Worm (Caenorhabditis elegans) whole organism, L1 larva: ENCODE results near the gene Y57G11C.46.
A peak's percentile ranks its signal among the peaks of the same experiment; 100 is the strongest.
"Not testable (repeated sequence)": the region's sequence is repeated elsewhere in the genome, so short reads cannot be mapped to it uniquely, and the experiment has no call there.

ENCODE experiments used
- Y116A8C.19 ChIP-seq: sonication (generic microtip); optimal IDR thresholded peaks from 2 replicates; lab custom pipeline; 2016; ENCODE audit warnings: missing compliant biosample characterization, missing genetic modification characterization, borderline replicate concordance
- aha-1 ChIP-seq: fragments of 150-350 bp; optimal IDR thresholded peaks from 2 replicates; lab custom pipeline; 2014; ENCODE audit warnings: missing biosample characterization, missing genetic modification characterization
- aly-2 ChIP-seq: fragments of 150-350 bp; optimal IDR thresholded peaks from 2 replicates; lab custom pipeline; 2014; ENCODE audit warnings: missing biosample characterization, missing genetic modification characterization
- blmp-1 ChIP-seq: fragments of 150-350 bp; optimal IDR thresholded peaks from 2 replicates; lab custom pipeline; 2014; ENCODE audit warnings: missing biosample characterization, missing genetic modification characterization
- ceh-63 ChIP-seq: fragments of 200-800 bp; sonication (Bioruptor generic); optimal IDR thresholded peaks from 2 replicates; lab custom pipeline; 2018; ENCODE audit warnings: mild to moderate bottlenecking, missing genetic modification characterization, missing compliant biosample characterization
- ceh-8 ChIP-seq: fragments of 200-800 bp; sonication (Bioruptor generic); optimal IDR thresholded peaks from 2 replicates; lab custom pipeline; 2018; ENCODE audit warnings: mild to moderate bottlenecking, missing genetic modification characterization, moderate library complexity, missing compliant biosample characterization
- ces-1 ChIP-seq: fragments of 150-350 bp; optimal IDR thresholded peaks from 2 replicates; lab custom pipeline; 2014; ENCODE audit warnings: missing biosample characterization, missing genetic modification reagents, missing genetic modification characterization
- dsc-1 ChIP-seq: sonication (generic microtip); optimal IDR thresholded peaks from 2 replicates; lab custom pipeline; 2016; ENCODE audit warnings: mild to moderate bottlenecking, missing genetic modification characterization, missing compliant biosample characterization
- efl-1 ChIP-seq, 4 experiments: fragments of 150-350 bp; optimal IDR thresholded peaks in 3 of 4; peaks in 1 of 4; 1 replicate in 1 of 4; 2 replicates in 3 of 4; lab custom pipeline; 2014; ENCODE audit warnings: missing biosample characterization in 2 of 4, missing genetic modification characterization in 2 of 4, missing genetic modification reagents in 2 of 4
- efl-3 ChIP-seq: fragments of 200-800 bp; sonication (Bioruptor generic); optimal IDR thresholded peaks from 2 replicates; lab custom pipeline; 2018; ENCODE audit warnings: mild to moderate bottlenecking, missing genetic modification characterization, missing compliant biosample characterization
- egl-13 ChIP-seq: sonication (generic microtip); optimal IDR thresholded peaks from 2 replicates; lab custom pipeline; 2016; ENCODE audit warnings: missing genotype, missing genetic modification reagents, missing genetic modification characterization, missing compliant biosample characterization
- elt-2 ChIP-seq: sonication (generic microtip); optimal IDR thresholded peaks from 2 replicates; lab custom pipeline; 2016; ENCODE audit warnings: missing genetic modification characterization, mild to moderate bottlenecking, inconsistent platforms, missing compliant biosample characterization, missing genetic modification reagents
- fkh-10 ChIP-seq: sonication (generic microtip); optimal IDR thresholded peaks from 2 replicates; lab custom pipeline; 2017; ENCODE audit warnings: missing biosample characterization, missing genetic modification reagents, missing genetic modification characterization
- fkh-4 ChIP-seq: sonication (generic microtip); optimal IDR thresholded peaks from 2 replicates; lab custom pipeline; 2016; ENCODE audit warnings: missing compliant biosample characterization, missing genetic modification characterization, borderline replicate concordance
- fkh-8 ChIP-seq: sonication (generic microtip); optimal IDR thresholded peaks from 2 replicates; lab custom pipeline; 2016; ENCODE audit warnings: mild to moderate bottlenecking, missing genetic modification characterization, missing compliant biosample characterization
- hlh-4 ChIP-seq: sonication (generic microtip); optimal IDR thresholded peaks from 2 replicates; lab custom pipeline; 2016; ENCODE audit warnings: mild to moderate bottlenecking, missing genetic modification characterization, missing compliant biosample characterization
- hpl-2 ChIP-seq: fragments of 150-350 bp; optimal IDR thresholded peaks from 2 replicates; lab custom pipeline; 2014; ENCODE audit warnings: missing biosample characterization, missing genetic modification reagents, missing genetic modification characterization
- irx-1 ChIP-seq: sonication (generic microtip); optimal IDR thresholded peaks from 2 replicates; lab custom pipeline; 2016; ENCODE audit warnings: missing genetic modification characterization, missing compliant biosample characterization
- jun-1 ChIP-seq: fragments of 150-350 bp; optimal IDR thresholded peaks from 2 replicates; lab custom pipeline; 2014; ENCODE audit warnings: missing biosample characterization, missing genetic modification reagents, missing genetic modification characterization
- lin-13 ChIP-seq: fragments of 150-350 bp; optimal IDR thresholded peaks from 2 replicates; lab custom pipeline; 2014; ENCODE audit warnings: missing biosample characterization, missing genetic modification reagents, missing genetic modification characterization
- lin-14 ChIP-seq: fragments of 200-800 bp; sonication (Bioruptor generic); optimal IDR thresholded peaks from 2 replicates; lab custom pipeline; 2018; ENCODE audit warnings: mild to moderate bottlenecking, missing genetic modification characterization, moderate library complexity, missing compliant biosample characterization
- lin-35 ChIP-seq, 2 experiments: fragments of 150-350 bp; optimal IDR thresholded peaks; 2 replicates each; lab custom pipeline; 2014; ENCODE audit warnings: missing biosample characterization in 2 of 2, missing genetic modification characterization in 2 of 2, missing genetic modification reagents in 2 of 2
- lin-39 ChIP-seq: fragments of 150-350 bp; optimal IDR thresholded peaks from 2 replicates; lab custom pipeline; 2014; ENCODE audit warnings: missing biosample characterization, missing genetic modification reagents, missing genetic modification characterization
- lsy-2 ChIP-seq, 2 experiments: fragments of 150-350 bp; optimal IDR thresholded peaks; 2 replicates each; lab custom pipeline; 2014; ENCODE audit warnings: missing biosample characterization in 2 of 2, missing genetic modification characterization in 2 of 2
- mab-9 ChIP-seq: fragments of 200-800 bp; sonication (Bioruptor generic); IDR thresholded peaks from 2 replicates; pipeline ENCODE4 v1.3.6; 2022; ENCODE audit warnings: missing genetic modification reagents, missing genetic modification characterization, missing compliant biosample characterization
- mdl-1 ChIP-seq, 2 experiments: fragments of 150-350 bp; optimal IDR thresholded peaks; 2 replicates each; lab custom pipeline; 2014 to 2017; ENCODE audit warnings: missing biosample characterization in 2 of 2, missing genetic modification characterization in 2 of 2, inconsistent platforms in 1 of 2
- nhr-12 ChIP-seq: sonication (generic microtip); optimal IDR thresholded peaks from 2 replicates; lab custom pipeline; 2017; ENCODE audit warnings: missing biosample characterization, missing genetic modification characterization
- nhr-47 ChIP-seq: sonication (generic microtip); optimal IDR thresholded peaks from 2 replicates; lab custom pipeline; 2016; ENCODE audit warnings: mild to moderate bottlenecking, missing genetic modification characterization, moderate library complexity, missing compliant biosample characterization
- nhr-71 ChIP-seq: sonication (generic microtip); optimal IDR thresholded peaks from 2 replicates; lab custom pipeline; 2016; ENCODE audit warnings: mild to moderate bottlenecking, missing genetic modification characterization, moderate library complexity, missing compliant biosample characterization
- nhr-76 ChIP-seq: sonication (generic microtip); optimal IDR thresholded peaks from 2 replicates; lab custom pipeline; 2017; ENCODE audit warnings: missing biosample characterization, missing genetic modification characterization
- nhr-84 ChIP-seq: sonication (generic microtip); optimal IDR thresholded peaks from 2 replicates; lab custom pipeline; 2017; ENCODE audit warnings: missing biosample characterization, missing genetic modification characterization
- nhr-85 ChIP-seq: sonication (generic microtip); peaks from one replicate; lab custom pipeline; 2016; ENCODE audit warnings: missing genetic modification characterization, inconsistent platforms, missing compliant biosample characterization
- pax-3 ChIP-seq: fragments of 200-800 bp; sonication (Bioruptor generic); optimal IDR thresholded peaks from 2 replicates; lab custom pipeline; 2018; ENCODE audit warnings: mild to moderate bottlenecking, missing genetic modification characterization, moderate library complexity, missing compliant biosample characterization
- pqm-1 ChIP-seq: sonication (generic microtip); optimal IDR thresholded peaks from 3 replicates; lab custom pipeline; 2017; ENCODE audit warnings: missing biosample characterization, missing genetic modification characterization
- skn-1 ChIP-seq: fragments of 150-350 bp; optimal IDR thresholded peaks from 2 replicates; lab custom pipeline; 2014; ENCODE audit warnings: missing biosample characterization, missing genetic modification characterization
- snpc-4 ChIP-seq: fragments of 150-350 bp; optimal IDR thresholded peaks from 2 replicates; lab custom pipeline; 2014; ENCODE audit warnings: missing biosample characterization, missing genetic modification characterization
- snu-23 ChIP-seq: sonication (generic microtip); optimal IDR thresholded peaks from 2 replicates; lab custom pipeline; 2016; ENCODE audit warnings: missing genetic modification characterization, missing compliant biosample characterization
- sptf-1 ChIP-seq: fragments of 150-350 bp; optimal IDR thresholded peaks from 2 replicates; lab custom pipeline; 2014; ENCODE audit warnings: missing biosample characterization, missing genetic modification characterization
- swsn-7 ChIP-seq: sonication (generic microtip); optimal IDR thresholded peaks from 2 replicates; lab custom pipeline; 2016; ENCODE audit warnings: missing genetic modification characterization, missing compliant biosample characterization
- tbx-2 ChIP-seq: sonication (generic microtip); optimal IDR thresholded peaks from 2 replicates; lab custom pipeline; 2016; ENCODE audit warnings: missing genetic modification characterization, missing compliant biosample characterization
- tlp-1 ChIP-seq: fragments of 150-350 bp; optimal IDR thresholded peaks from 2 replicates; lab custom pipeline; 2014; ENCODE audit warnings: missing biosample characterization, missing genetic modification characterization
- unc-30 ChIP-seq: sonication (generic microtip); optimal IDR thresholded peaks from 2 replicates; lab custom pipeline; 2017; ENCODE audit warnings: missing biosample characterization, missing genetic modification characterization
- unc-62 ChIP-seq: fragments of 150-350 bp; optimal IDR thresholded peaks from 2 replicates; lab custom pipeline; 2014; ENCODE audit warnings: missing biosample characterization, missing genetic modification reagents, missing genetic modification characterization
- vab-15 ChIP-seq: sonication (generic microtip); optimal IDR thresholded peaks from 2 replicates; lab custom pipeline; 2017; ENCODE audit warnings: missing genotype, mild to moderate bottlenecking, missing genetic modification characterization, missing compliant biosample characterization
- xbp-1 ChIP-seq: sonication (generic microtip); optimal IDR thresholded peaks from 2 replicates; lab custom pipeline; 2016; ENCODE audit warnings: missing genetic modification characterization, missing compliant biosample characterization
- zip-4 ChIP-seq: fragments of 200-800 bp; sonication (Bioruptor generic); optimal IDR thresholded peaks from 2 replicates; lab custom pipeline; 2018; ENCODE audit warnings: mild to moderate bottlenecking, missing genetic modification characterization, moderate library complexity, missing compliant biosample characterization

Gene Y57G11C.46

DNA sequence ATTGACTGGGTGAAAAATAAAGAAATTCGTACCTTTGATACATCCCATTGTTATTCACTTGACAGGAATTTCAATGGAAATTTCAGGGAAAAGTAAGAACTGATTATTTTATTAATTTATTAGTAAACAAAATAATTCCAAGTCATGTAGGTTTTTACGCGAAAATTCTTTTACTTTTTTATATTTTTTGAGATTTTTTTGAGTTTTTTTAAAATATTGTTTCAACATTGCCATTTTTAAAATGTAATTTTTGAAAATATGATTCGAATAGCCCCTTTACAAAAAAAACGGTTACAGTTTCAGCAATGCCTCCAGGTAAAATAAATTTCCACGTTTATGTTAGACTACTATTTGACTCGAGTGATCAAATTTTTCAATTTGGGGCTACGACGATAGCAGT, 45.5 kb upstream of the Y57G11C.46 start, which contains the start of gene Y57G11C.23:
Gene Y57G11C.23 (minus strand): TSS at position 101 of the 400 bp plus-strand sequence.
- TF ChIP-seq aha-1 (tag; lab: Kevin White, UChicago) = no peak
- TF ChIP-seq fkh-10 = no peak
- no peak for TF ChIP-seq ceh-8
- TF ChIP-seq Y116A8C.19 (tag; lab: Kevin White, UChicago) = no peak
- TF ChIP-seq xbp-1 (tag; lab: Kevin White, UChicago) = no peak
- TF ChIP-seq nhr-85 (tag; lab: Kevin White, UChicago) = no peak
- no peak for TF ChIP-seq hpl-2
- no peak for TF ChIP-seq unc-30 (tag; lab: Kevin White, UChicago)
- no peak for TF ChIP-seq mdl-1 (tag; optimal IDR thresholded peaks at IDR 0.05; lab: Kevin White, UChicago)
- no peak for TF ChIP-seq sptf-1
- no peak for TF ChIP-seq nhr-12 (tag; lab: Kevin White, UChicago)
- no peak for TF ChIP-seq nhr-76 (tag; lab: Kevin White, UChicago)
- TF ChIP-seq pqm-1 = no peak

DNA sequence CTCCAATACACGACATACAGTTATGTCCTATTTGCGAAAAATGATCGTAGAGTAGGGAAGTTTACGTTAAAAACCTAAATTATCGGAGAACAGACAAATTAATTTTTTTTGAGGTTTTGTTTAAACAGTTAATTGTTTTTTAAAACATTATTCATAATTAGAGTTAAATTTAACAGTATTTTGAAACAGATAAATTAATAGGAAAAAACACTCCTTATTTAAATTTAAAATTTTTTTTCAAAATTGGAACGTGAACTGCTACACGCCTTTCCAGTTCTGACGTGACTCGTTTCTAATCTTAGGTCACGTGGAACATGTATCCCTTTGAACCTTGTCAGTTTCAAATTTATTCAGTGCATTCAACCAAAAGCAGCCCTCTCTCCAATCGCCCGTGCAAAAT, 37.5 kb upstream of the Y57G11C.46 start, which contains the start of gene Y57G11C.52:
Gene Y57G11C.52 (plus strand): TSS at position 301 of the 400 bp plus-strand sequence.
- TF ChIP-seq elt-2 (tag; lab: Kevin White, UChicago) = no peak
- TF ChIP-seq ces-1 (GFP tag; lab: Kevin White, UChicago) = no peak
- TF ChIP-seq nhr-85 (tag; lab: Kevin White, UChicago) = peak; percentile 0
- no peak for TF ChIP-seq snu-23 (GFP tag; lab: Kevin White, UChicago)

DNA sequence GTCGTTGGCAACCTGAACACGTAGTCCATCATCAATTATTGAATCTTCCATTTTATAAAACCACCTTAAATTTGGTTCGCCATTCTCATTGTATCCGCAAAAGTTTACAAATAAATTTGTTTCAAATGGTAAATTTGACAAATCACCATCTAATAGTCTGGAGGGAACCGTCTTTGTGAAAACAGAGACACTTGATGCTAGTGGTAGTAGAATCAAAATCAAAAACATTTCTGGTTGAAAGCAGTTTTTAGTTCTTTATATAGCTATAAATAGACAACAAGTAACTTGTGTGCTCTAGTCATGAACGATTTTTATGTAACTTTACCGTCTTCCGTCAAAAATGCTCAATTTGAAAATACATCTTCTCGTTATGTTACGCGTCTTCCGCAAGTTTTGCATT, 26.9 kb upstream of the Y57G11C.46 start, which contains the start of gene Y57G11C.20:
Gene Y57G11C.20 (plus strand): TSS at position 301 of the 400 bp plus-strand sequence.
- not testable (repeated sequence) for TF ChIP-seq lin-35 (GFP tag; optimal IDR thresholded peaks at IDR 0.05; lab: Kevin White, UChicago); blmp-1; vab-15

DNA sequence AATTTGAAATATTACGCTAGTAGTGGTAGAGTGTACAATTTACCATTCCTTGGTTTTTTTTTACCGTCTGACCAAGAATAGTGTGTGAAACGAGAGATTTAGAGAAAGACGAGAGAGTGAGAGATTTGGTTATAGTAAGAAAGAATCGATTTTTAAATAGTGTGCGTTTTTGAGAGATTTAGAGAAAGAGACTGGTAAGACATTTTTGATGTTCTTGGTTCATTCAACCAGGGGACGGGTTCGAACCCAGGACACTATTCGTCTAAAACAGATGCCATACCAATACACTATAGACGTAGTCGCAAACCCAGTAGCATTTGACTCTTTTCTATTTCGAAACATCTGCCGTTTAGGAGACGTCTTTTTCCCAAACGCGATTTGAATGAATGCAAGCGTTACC, 21.9 kb upstream of the Y57G11C.46 start:
- no peak for TF ChIP-seq ceh-63 (GFP tag; lab: Kevin White, UChicago)
- peak; percentile 97 for TF ChIP-seq nhr-85 (tag; lab: Kevin White, UChicago)
- peak; percentile 73 to 78 for TF ChIP-seq efl-1 (optimal IDR thresholded peaks at IDR 0.05; lab: Kevin White, UChicago)
- TF ChIP-seq efl-1 (GFP tag; optimal IDR thresholded peaks at IDR 0.05 in 1 of 2; lab: Kevin White, UChicago) = peak; percentile 39 to 93
- TF ChIP-seq nhr-71 (tag; lab: Kevin White, UChicago) = peak; percentile 93
- TF ChIP-seq mab-9 = peak; percentile 78
- no peak for TF ChIP-seq nhr-12 (tag; lab: Kevin White, UChicago)
- no peak for TF ChIP-seq egl-13 (tag; lab: Kevin White, UChicago)
- TF ChIP-seq blmp-1 = peak; percentile 44
- peak; percentile 67 for TF ChIP-seq jun-1 (tag; lab: Kevin White, UChicago)
- TF ChIP-seq aha-1 (tag; lab: Kevin White, UChicago) = no peak
- peak; percentile 81 for TF ChIP-seq aly-2 (tag; lab: Kevin White, UChicago)
- TF ChIP-seq mdl-1 (tag; optimal IDR thresholded peaks at IDR 0.05; lab: Kevin White, UChicago) = peak in 1 of 2 experiments; percentile 40
- TF ChIP-seq nhr-84 = no peak
- TF ChIP-seq ces-1 (GFP tag; lab: Kevin White, UChicago) = no peak
- peak; percentile 75 for TF ChIP-seq xbp-1 (tag; lab: Kevin White, UChicago)
- no peak for TF ChIP-seq unc-30 (tag; lab: Kevin White, UChicago)
- no peak for TF ChIP-seq tlp-1 (tag; lab: Kevin White, UChicago)
- no peak for TF ChIP-seq efl-3 (GFP tag; lab: Kevin White, UChicago)
- TF ChIP-seq swsn-7 = peak; percentile 92
- peak; percentile 79 for TF ChIP-seq lin-39 (tag; lab: Kevin White, UChicago)
- TF ChIP-seq fkh-8 = peak; percentile 49
- no peak for TF ChIP-seq pax-3 (tag; lab: Kevin White, UChicago)
- peak; percentile 84 for TF ChIP-seq irx-1
- TF ChIP-seq dsc-1 (tag; lab: Kevin White, UChicago) = peak; percentile 93
- peak; percentile 72 to 87 for TF ChIP-seq lsy-2 (tag; optimal IDR thresholded peaks at IDR 0.05; lab: Kevin White, UChicago)
- no peak for TF ChIP-seq unc-62 (GFP tag; lab: Kevin White, UChicago)
- peak; percentile 92 for TF ChIP-seq lin-14 (GFP tag; lab: Kevin White, UChicago)
- peak; percentile 58 for TF ChIP-seq fkh-4
- TF ChIP-seq tbx-2 (tag; lab: Kevin White, UChicago) = peak; percentile 82
- peak; percentile 74 for TF ChIP-seq lin-13
- peak; percentile 93 for TF ChIP-seq nhr-47
- peak; percentile 1 for TF ChIP-seq hlh-4 (tag; lab: Kevin White, UChicago)
- peak; percentile 43 for TF ChIP-seq skn-1
- TF ChIP-seq snpc-4 = peak; percentile 55
- TF ChIP-seq ceh-8 = no peak
- peak; percentile 58 for TF ChIP-seq zip-4 (GFP tag; lab: Kevin White, UChicago)
